Fruit fly (Drosophila melanogaster) whole organism, embryonic: Measurements from ENCODE around the gene ea.

ENCODE experiments used
- B-H1 ChIP-seq: fragments of 200-800 bp; sonication (Bioruptor generic); IDR thresholded peaks from 3 replicates; pipeline ENCODE4 v1.3.6; 2022; ENCODE audit warnings: missing biosample characterization, missing genetic modification characterization
- B-H2 ChIP-seq: fragments of 200-800 bp; sonication (Bioruptor generic); optimal IDR thresholded peaks from 2 replicates; lab custom pipeline; 2018; ENCODE audit warnings: missing biosample characterization, mild to moderate bottlenecking, missing genetic modification characterization
- Bdp1 ChIP-seq: fragments of 200-800 bp; sonication (Bioruptor generic); optimal IDR thresholded peaks from 3 replicates; lab custom pipeline; 2016; ENCODE audit warnings: missing biosample characterization, missing genetic modification characterization
- Blimp-1 ChIP-seq: fragments of 200-800 bp; sonication (Bioruptor generic); optimal IDR thresholded peaks from 3 replicates; lab custom pipeline; 2018; ENCODE audit warnings: missing biosample characterization, missing genetic modification characterization, mild to moderate bottlenecking, moderate library complexity, missing genetic modification reagents
- CG10274 ChIP-seq: fragments of 200-800 bp; sonication (Bioruptor generic); optimal IDR thresholded peaks from 3 replicates; lab custom pipeline; 2017; ENCODE audit warnings: missing biosample characterization, mild to moderate bottlenecking, missing genetic modification characterization
- CG10462 ChIP-seq: fragments of 200-800 bp; sonication (Bioruptor generic); optimal IDR thresholded peaks from 2 replicates; lab custom pipeline; 2016; ENCODE audit warnings: missing biosample characterization, missing genetic modification characterization
- CG10959 ChIP-seq: fragments of 200-800 bp; sonication (Bioruptor generic); IDR thresholded peaks from 2 replicates; pipeline ENCODE4 v1.3.6; 2022; ENCODE audit warnings: missing biosample characterization, missing genetic modification characterization
- CG11093 ChIP-seq: fragments of 200-800 bp; sonication (Bioruptor generic); IDR thresholded peaks from 3 replicates; pipeline ENCODE4 v1.3.6; 2022; ENCODE audit warnings: missing biosample characterization, missing genetic modification characterization
- CG11560 ChIP-seq: fragments of 200-800 bp; sonication (Bioruptor generic); IDR thresholded peaks from 3 replicates; pipeline ENCODE4 v1.3.6; 2022; ENCODE audit warnings: missing biosample characterization, missing genetic modification characterization
- CG11695 ChIP-seq: fragments of 200-800 bp; sonication (Bioruptor generic); IDR thresholded peaks from 3 replicates; pipeline ENCODE4 v1.3.6; 2022; ENCODE audit warnings: missing biosample characterization, missing genetic modification characterization
- CG14667 ChIP-seq: fragments of 200-800 bp; sonication (Bioruptor generic); IDR thresholded peaks from 2 replicates; pipeline ENCODE4 v1.3.6; 2022; ENCODE audit warnings: missing biosample characterization, missing genetic modification characterization
- CG17385 ChIP-seq: fragments of 200-800 bp; sonication (Bioruptor generic); optimal IDR thresholded peaks from 3 replicates; lab custom pipeline; 2018; ENCODE audit warnings: missing biosample characterization, mild to moderate bottlenecking, missing genetic modification characterization
- CG18262 ChIP-seq: fragments of 200-800 bp; optimal IDR thresholded peaks from 3 replicates; lab custom pipeline; 2019; ENCODE audit warnings: missing biosample characterization, mild to moderate bottlenecking, missing genetic modification characterization, moderate library complexity
- CG2875 ChIP-seq: fragments of 200-800 bp; sonication (Bioruptor generic); optimal IDR thresholded peaks from 2 replicates; lab custom pipeline; 2017; ENCODE audit warnings: missing biosample characterization, mild to moderate bottlenecking, missing genetic modification characterization, missing genetic modification reagents
- CG2889 ChIP-seq: fragments of 200-800 bp; sonication (Bioruptor generic); IDR thresholded peaks from 3 replicates; pipeline ENCODE4 v1.3.6; 2022; ENCODE audit warnings: missing biosample characterization, missing genetic modification characterization
- CG30403 ChIP-seq: fragments of 200-800 bp; sonication (Bioruptor generic); optimal IDR thresholded peaks from 3 replicates; lab custom pipeline; 2016; ENCODE audit warnings: missing biosample characterization, missing genetic modification characterization
- CG32532 ChIP-seq: fragments of 200-800 bp; sonication (Bioruptor generic); IDR thresholded peaks from 2 replicates; pipeline ENCODE4 v1.3.6; 2022; ENCODE audit warnings: missing biosample characterization, missing genetic modification characterization
- CG3995 ChIP-seq: fragments of 200-800 bp; sonication (Bioruptor generic); optimal IDR thresholded peaks from 3 replicates; lab custom pipeline; 2016; ENCODE audit warnings: missing biosample characterization, missing genetic modification characterization
- CG6272 ChIP-seq: fragments of 200-800 bp; sonication (Bioruptor generic); IDR thresholded peaks from 2 replicates; pipeline ENCODE4 v1.3.6; 2022; ENCODE audit warnings: missing biosample characterization, missing genetic modification characterization
- CG9609 ChIP-seq: fragments of 200-800 bp; sonication (Bioruptor generic); optimal IDR thresholded peaks from 3 replicates; lab custom pipeline; 2016; ENCODE audit warnings: missing biosample characterization, missing genetic modification characterization
- Chrac-16 ChIP-seq: fragments of 200-800 bp; sonication (Bioruptor generic); optimal IDR thresholded peaks from 3 replicates; lab custom pipeline; 2016; ENCODE audit warnings: missing biosample characterization, missing genetic modification characterization
- Dfd ChIP-seq, 2 experiments: fragments of >200 bp; optimal IDR thresholded peaks; 2 replicates each; lab custom pipeline; 2017; ENCODE audit warnings: missing biosample characterization in 2 of 2, missing genetic modification characterization in 2 of 2
- ERR ChIP-seq: fragments of 200-800 bp; sonication (Bioruptor generic); optimal IDR thresholded peaks from 2 replicates; lab custom pipeline; 2016; ENCODE audit warnings: missing biosample characterization, missing genetic modification characterization
- HLH3B ChIP-seq: fragments of 200-800 bp; sonication (Bioruptor generic); IDR thresholded peaks from 2 replicates; pipeline ENCODE4 v1.3.6; 2022; ENCODE audit warnings: missing biosample characterization, missing genetic modification characterization
- HLH4C ChIP-seq: fragments of 200-800 bp; sonication (Bioruptor generic); IDR thresholded peaks from 3 replicates; pipeline ENCODE4 v1.3.6; 2022; ENCODE audit warnings: missing biosample characterization, missing genetic modification characterization; ENCODE audit not compliant: partially characterized antibody
- Hey ChIP-seq: fragments of 200-800 bp; sonication (Bioruptor generic); optimal IDR thresholded peaks from 3 replicates; lab custom pipeline; 2018; ENCODE audit warnings: missing biosample characterization, mild to moderate bottlenecking, missing genetic modification characterization
- Hmx ChIP-seq: fragments of 200-800 bp; sonication (Bioruptor generic); optimal IDR thresholded peaks from 2 replicates; lab custom pipeline; 2016; ENCODE audit warnings: missing biosample characterization, missing genetic modification characterization
- Lhr ChIP-seq: fragments of 200-800 bp; sonication (Bioruptor generic); optimal IDR thresholded peaks from 3 replicates; lab custom pipeline; 2017; ENCODE audit warnings: mild to moderate bottlenecking, missing biosample characterization, missing genetic modification reagents, missing genetic modification characterization
- MESR4 ChIP-seq: fragments of 200-800 bp; sonication (Bioruptor generic); optimal IDR thresholded peaks from 2 replicates; lab custom pipeline; 2018; ENCODE audit warnings: missing biosample characterization, mild to moderate bottlenecking, missing genetic modification characterization, moderate library complexity
- NfI ChIP-seq: fragments of 200-800 bp; sonication (Bioruptor generic); optimal IDR thresholded peaks from 3 replicates; lab custom pipeline; 2018; ENCODE audit warnings: missing biosample characterization, mild to moderate bottlenecking, missing genetic modification characterization, moderate library complexity
- Oaz ChIP-seq: fragments of 200-800 bp; sonication (Bioruptor generic); IDR thresholded peaks from 2 replicates; pipeline ENCODE4 v1.3.6; 2022; ENCODE audit warnings: missing biosample characterization, missing genetic modification characterization
- Opbp ChIP-seq: fragments of 200-800 bp; sonication (Bioruptor generic); IDR thresholded peaks from 3 replicates; pipeline ENCODE4 v1.3.6; 2022; ENCODE audit warnings: missing biosample characterization, missing genetic modification characterization; ENCODE audit not compliant: partially characterized antibody
- Poxn ChIP-seq: fragments of 200-800 bp; sonication (Bioruptor generic); IDR thresholded peaks from 2 replicates; pipeline ENCODE4 v1.3.6; 2022; ENCODE audit warnings: missing biosample characterization, missing genetic modification characterization
- Sox102F ChIP-seq: fragments of 200-800 bp; sonication (Bioruptor generic); optimal IDR thresholded peaks from 2 replicates; lab custom pipeline; 2018; ENCODE audit warnings: missing biosample characterization, mild to moderate bottlenecking, missing genetic modification characterization, moderate library complexity
- Vsx1 ChIP-seq: fragments of 200-800 bp; sonication (Bioruptor generic); optimal IDR thresholded peaks from 2 replicates; lab custom pipeline; 2017; ENCODE audit warnings: missing biosample characterization, mild to moderate bottlenecking, missing genetic modification characterization, missing genetic modification reagents
- Xbp1 ChIP-seq: fragments of 200-800 bp; sonication (Bioruptor generic); optimal IDR thresholded peaks from 3 replicates; lab custom pipeline; 2016; ENCODE audit warnings: missing biosample characterization, mild to moderate bottlenecking, missing genetic modification characterization
- ara ChIP-seq: fragments of 200-800 bp; sonication (Bioruptor generic); IDR thresholded peaks from 2 replicates; pipeline ENCODE4 v1.3.6; 2022; ENCODE audit warnings: missing biosample characterization, missing genetic modification characterization
- ase ChIP-seq: fragments of 200-800 bp; sonication (Bioruptor generic); IDR thresholded peaks from 3 replicates; pipeline ENCODE4 v1.3.6; 2022; ENCODE audit warnings: missing biosample characterization, missing genetic modification characterization
- crol ChIP-seq: fragments of 200-800 bp; sonication (Bioruptor generic); IDR thresholded peaks from 2 replicates; pipeline ENCODE4 v1.3.6; 2022; ENCODE audit warnings: missing biosample characterization, missing genetic modification characterization
- eyg ChIP-seq: fragments of 200-800 bp; sonication (Bioruptor generic); optimal IDR thresholded peaks from 3 replicates; lab custom pipeline; 2016; ENCODE audit warnings: missing biosample characterization, missing genetic modification characterization
- fru ChIP-seq: fragments of >200 bp; optimal IDR thresholded peaks from 2 replicates; lab custom pipeline; 2017
- nom ChIP-seq: fragments of 200-800 bp; sonication (Bioruptor generic); optimal IDR thresholded peaks from 2 replicates; lab custom pipeline; 2017; ENCODE audit warnings: missing biosample characterization, missing genetic modification characterization, mild to moderate bottlenecking, moderate library complexity, missing genetic modification reagents
- oc ChIP-seq: fragments of 200-800 bp; sonication (Bioruptor generic); optimal IDR thresholded peaks from 2 replicates; lab custom pipeline; 2018; ENCODE audit warnings: missing biosample characterization, mild to moderate bottlenecking, missing genetic modification characterization, moderate library complexity
- pfk ChIP-seq: fragments of 200-800 bp; sonication (Bioruptor generic); optimal IDR thresholded peaks from 2 replicates; lab custom pipeline; 2018; ENCODE audit warnings: missing biosample characterization, mild to moderate bottlenecking, missing genetic modification characterization, moderate library complexity
- sc ChIP-seq, 3 experiments: fragments of >200 bp in 2 of 3; fragments of 200-800 bp in 1 of 3; sonication (Bioruptor generic) in 1 of 3; optimal IDR thresholded peaks; 2 replicates in 2 of 3; 3 replicates in 1 of 3; lab custom pipeline; 2017; ENCODE audit warnings: mild to moderate bottlenecking in 1 of 3, missing biosample characterization in 1 of 3, missing genetic modification characterization in 1 of 3, missing genetic modification reagents in 1 of 3
- sisA ChIP-seq: fragments of 200-800 bp; sonication (Bioruptor generic); IDR thresholded peaks from 2 replicates; pipeline ENCODE4 v1.3.6; 2022; ENCODE audit warnings: missing biosample characterization, missing genetic modification characterization
- so ChIP-seq: fragments of 200-800 bp; sonication (Bioruptor generic); IDR thresholded peaks from 3 replicates; pipeline ENCODE4 v1.3.6; 2022; ENCODE audit warnings: missing biosample characterization, missing genetic modification characterization
- sob ChIP-seq: fragments of 200-800 bp; sonication (Bioruptor generic); IDR thresholded peaks from 2 replicates; pipeline ENCODE4 v1.3.6; 2022; ENCODE audit warnings: missing biosample characterization, missing genetic modification characterization
- sqz ChIP-seq: fragments of 200-800 bp; sonication (Bioruptor generic); optimal IDR thresholded peaks from 3 replicates; lab custom pipeline; 2018; ENCODE audit warnings: missing biosample characterization, mild to moderate bottlenecking, missing genetic modification characterization
- tll ChIP-seq, 2 experiments: fragments of 200-800 bp in 1 of 2; fragments of >200 bp in 1 of 2; sonication (Bioruptor generic) in 1 of 2; optimal IDR thresholded peaks; 2 replicates each; lab custom pipeline; 2017 to 2019; ENCODE audit warnings: missing biosample characterization in 2 of 2, missing genetic modification characterization in 2 of 2, mild to moderate bottlenecking in 1 of 2, moderate library complexity in 1 of 2
- tx ChIP-seq: fragments of 200-800 bp; sonication (Bioruptor generic); optimal IDR thresholded peaks from 2 replicates; lab custom pipeline; 2016; ENCODE audit warnings: missing biosample characterization, missing genetic modification characterization
- zfh2 ChIP-seq: fragments of 200-800 bp; sonication (Bioruptor generic); optimal IDR thresholded peaks from 2 replicates; lab custom pipeline; 2016; ENCODE audit warnings: missing biosample characterization, missing genetic modification characterization

The ea gene

DNA sequence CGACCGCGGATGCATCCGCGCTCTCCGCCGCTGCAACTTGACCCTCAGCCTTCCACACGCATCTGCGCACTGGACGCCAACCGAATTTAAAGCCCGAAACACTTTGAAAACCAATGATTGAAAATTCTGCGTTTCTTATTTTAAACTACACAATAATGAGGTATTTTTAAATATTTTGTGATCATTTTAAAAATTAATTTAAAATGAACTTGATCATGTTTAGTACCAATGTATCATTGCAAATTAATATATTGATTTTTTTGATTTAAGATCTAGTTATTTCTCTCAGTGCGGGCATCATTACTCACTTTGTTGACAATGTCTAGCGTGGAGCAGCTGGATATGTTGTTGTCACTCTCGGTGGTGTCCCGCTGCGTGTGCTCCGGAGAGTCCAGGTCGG is 38.3 kb downstream of the ea start (continued):
- TF ChIP-seq tll (GFP tag; optimal IDR thresholded peaks at IDR 0.05; lab: Kevin White, UChicago): no peak
- TF ChIP-seq Opbp: no peak
- TF ChIP-seq NfI (GFP tag; lab: Kevin White, UChicago): no peak
- TF ChIP-seq pfk: no peak
- TF ChIP-seq CG10959 (GFP tag; lab: Robert Waterston, UW): no peak
- 0 out of 3 replicates have a peak, but pooled peaks have one; percentile 51 for TF ChIP-seq so (GFP tag; lab: Robert Waterston, UW)
- TF ChIP-seq CG32532 (GFP tag; lab: Robert Waterston, UW): peak; percentile 37; the same call in 1 of the 2 replicates
- TF ChIP-seq B-H1 (GFP tag; lab: Robert Waterston, UW): no peak
- TF ChIP-seq CG30403 (GFP tag; lab: Kevin White, UChicago): peak; percentile 63
- no peak for TF ChIP-seq CG9609
- no peak for TF ChIP-seq Poxn (GFP tag; lab: Robert Waterston, UW)
- no peak for TF ChIP-seq oc (tag; lab: Kevin White, UChicago)
- no peak for TF ChIP-seq CG3995 (GFP tag; lab: Kevin White, UChicago)
- TF ChIP-seq Hmx (GFP tag; lab: Kevin White, UChicago): no peak
- no peak for TF ChIP-seq HLH4C
- TF ChIP-seq CG11093 (GFP tag; lab: Robert Waterston, UW): no peak
- TF ChIP-seq nom (GFP tag; lab: Kevin White, UChicago): no peak
- TF ChIP-seq eyg (GFP tag; lab: Kevin White, UChicago): no peak
- TF ChIP-seq CG17385 (GFP tag; lab: Kevin White, UChicago): no peak
- no peak for TF ChIP-seq Oaz (GFP tag; lab: Robert Waterston, UW)
- TF ChIP-seq Bdp1 (GFP tag; lab: Kevin White, UChicago): no peak
- TF ChIP-seq CG10274: no peak
- TF ChIP-seq B-H2 (GFP tag; lab: Kevin White, UChicago): no peak
- TF ChIP-seq sob (GFP tag; lab: Robert Waterston, UW): no peak
- no peak for TF ChIP-seq Dfd (GFP tag; optimal IDR thresholded peaks at IDR 0.05; lab: Kevin White, UChicago)
- TF ChIP-seq Sox102F: no peak
- TF ChIP-seq sqz (GFP tag; lab: Kevin White, UChicago): no peak
- no peak for TF ChIP-seq ara
- TF ChIP-seq CG18262 (tag; lab: Kevin White, UChicago): peak; percentile 47
- no peak for TF ChIP-seq Lhr (GFP tag; lab: Kevin White, UChicago)
- TF ChIP-seq ase: no peak
- no peak for TF ChIP-seq crol (GFP tag; lab: Robert Waterston, UW)
- peak; percentile 28 for TF ChIP-seq Xbp1 (GFP tag; lab: Kevin White, UChicago)
- peak; percentile 64; the same call in 1 of the 2 replicates for TF ChIP-seq HLH3B (GFP tag; lab: Robert Waterston, UW)
- no peak; the same call in 1 of the 2 replicates for TF ChIP-seq sisA (GFP tag; lab: Robert Waterston, UW)
- TF ChIP-seq Hey (tag; lab: Kevin White, UChicago): no peak
- TF ChIP-seq CG2875 (GFP tag; lab: Kevin White, UChicago): no peak
- TF ChIP-seq CG6272 (GFP tag; lab: Robert Waterston, UW): no peak
- no peak for TF ChIP-seq ERR
- TF ChIP-seq Blimp-1 (GFP tag; lab: Kevin White, UChicago): no peak
- no peak for TF ChIP-seq tx (GFP tag; lab: Kevin White, UChicago)
- peak; percentile 61; the same call in 2 of the 3 replicates for TF ChIP-seq CG11695
- no peak for TF ChIP-seq zfh2 (GFP tag; lab: Kevin White, UChicago)
- no peak for TF ChIP-seq CG11560
- no peak for TF ChIP-seq CG10462 (GFP tag; lab: Kevin White, UChicago)
- TF ChIP-seq Chrac-16 (GFP tag; lab: Kevin White, UChicago): no peak
- no peak for TF ChIP-seq CG14667 (GFP tag; lab: Robert Waterston, UW)
- no peak for TF ChIP-seq Vsx1 (GFP tag; lab: Kevin White, UChicago)
- TF ChIP-seq MESR4 (GFP tag; lab: Kevin White, UChicago): no peak
- no peak for TF ChIP-seq sc (optimal IDR thresholded peaks at IDR 0.05; lab: Kevin White, UChicago)
- TF ChIP-seq sc (GFP tag; optimal IDR thresholded peaks at IDR 0.05; lab: Kevin White, UChicago): no peak
- no peak for TF ChIP-seq fru
- TF ChIP-seq CG2889 (GFP tag; lab: Robert Waterston, UW): no peak
